Worm (Caenorhabditis elegans) whole organism, L4/young adult: Measurements from ENCODE around the gene fbxa-64.

Experiments used
- W03F9.2 ChIP-seq: fragments of 150-350 bp; optimal IDR thresholded peaks from 2 replicates; lab custom pipeline; 2014; ENCODE audit warnings: missing biosample characterization, missing genetic modification characterization
- dao-5 ChIP-seq: sonication (generic microtip); optimal IDR thresholded peaks from 2 replicates; lab custom pipeline; 2016; ENCODE audit warnings: missing genotype, missing genetic modification characterization, moderate library complexity, missing compliant biosample characterization
- him-1 ChIP-seq: sonication (generic microtip); optimal IDR thresholded peaks from 2 replicates; lab custom pipeline; 2016; ENCODE audit warnings: missing genotype, missing genetic modification reagents, missing genetic modification characterization, missing compliant biosample characterization

The fbxa-64 gene

DNA sequence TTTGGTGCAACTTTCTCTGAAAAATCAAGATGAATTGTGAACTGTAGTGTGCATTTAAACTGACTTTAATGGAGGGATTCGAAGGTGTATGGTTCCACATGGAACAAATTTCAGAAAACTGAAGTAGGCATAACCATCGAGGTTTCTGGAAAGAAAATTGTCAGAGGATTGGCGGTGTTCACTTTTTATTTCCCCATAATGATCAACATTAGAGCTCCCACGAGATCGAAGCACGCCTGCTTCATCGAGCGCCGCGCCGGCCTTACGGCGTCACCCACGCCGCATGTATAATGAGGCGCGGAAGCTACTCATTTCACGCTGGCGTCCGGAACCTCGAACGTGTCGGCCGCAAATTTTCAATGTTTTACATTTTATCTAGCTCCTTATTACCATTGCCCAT is 10.2 kb upstream of the fbxa-64 start:
- TF ChIP-seq W03F9.2 (no peak), dao-5 (tag; lab: Kevin White, UChicago) (no peak), him-1 (tag; lab: Kevin White, UChicago) (no peak)

DNA sequence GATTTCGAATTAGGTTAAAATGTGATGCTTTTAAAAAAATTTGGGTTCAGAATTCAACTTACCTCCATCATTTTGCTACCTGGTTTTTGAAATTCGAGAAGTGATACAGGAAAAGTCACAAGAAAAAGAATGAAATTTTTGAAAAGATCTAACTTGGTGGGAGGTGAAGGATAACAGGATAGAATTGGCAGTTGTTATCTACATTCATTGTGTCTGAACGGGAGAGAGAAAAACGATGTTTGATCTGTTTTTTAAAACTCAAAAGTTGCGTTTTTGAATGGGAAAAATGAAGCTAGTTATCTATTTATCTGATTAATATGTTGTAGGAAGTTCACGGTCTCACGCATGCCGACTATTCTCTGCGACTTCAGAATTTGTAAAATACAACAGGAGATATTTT is 9.4 kb upstream of the fbxa-64 start, which contains the start of gene F35F10.7:
TSS of gene F35F10.7 (minus strand) at position 101 of the 400 bp plus-strand sequence.
- TF ChIP-seq dao-5 (tag; lab: Kevin White, UChicago) (no peak), W03F9.2 (no peak), him-1 (tag; lab: Kevin White, UChicago) (no peak)

DNA sequence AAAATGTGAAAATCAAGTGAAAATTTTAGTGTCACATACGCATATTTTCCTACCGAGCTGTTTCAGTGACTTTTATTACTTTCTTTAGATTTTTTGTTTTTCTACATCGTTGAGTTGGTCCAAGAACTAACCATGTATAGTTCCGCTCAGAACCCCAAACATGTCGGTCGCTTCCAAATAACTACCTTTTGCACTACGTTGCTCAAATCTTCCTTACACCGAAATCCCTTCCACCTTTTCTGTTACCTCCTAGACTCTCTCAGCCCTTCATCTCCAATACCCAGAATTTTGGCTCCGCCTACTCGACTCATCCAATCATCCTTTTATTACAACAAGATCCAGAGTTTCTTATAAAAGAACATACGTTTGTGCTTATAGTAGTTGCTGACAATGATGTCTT is 6.7 kb upstream of the fbxa-64 start, which contains the start of gene F35F10.5:
TSS of gene F35F10.5 (plus strand) at position 301 of the 400 bp plus-strand sequence.
- TF ChIP-seq W03F9.2 (no peak), him-1 (tag; lab: Kevin White, UChicago) (no peak), dao-5 (tag; lab: Kevin White, UChicago) (no peak)

DNA sequence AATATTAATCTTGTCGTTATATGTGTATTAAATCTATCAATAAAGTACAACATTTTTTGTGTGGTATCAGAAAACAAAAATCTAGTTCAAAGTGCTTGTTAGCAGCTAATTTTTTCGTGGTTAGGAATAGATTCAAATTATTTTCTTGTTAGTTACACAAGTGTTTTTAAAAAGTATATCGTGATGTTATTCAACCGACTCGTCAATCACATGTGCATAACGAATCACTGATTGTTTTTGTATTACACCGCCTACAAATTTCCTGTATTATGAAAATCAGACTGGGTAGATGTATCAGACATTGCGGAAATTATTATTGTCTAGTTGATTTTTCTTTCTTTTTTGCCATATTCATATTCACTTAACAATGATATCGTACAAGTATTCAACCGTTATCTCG is 5.0 kb upstream of the fbxa-64 start, which contains the start of gene str-64:
TSS of gene str-64 (plus strand) at position 301 of the 400 bp plus-strand sequence.
- TF ChIP-seq W03F9.2 (no peak), him-1 (tag; lab: Kevin White, UChicago) (no peak), dao-5 (tag; lab: Kevin White, UChicago) (no peak)

DNA sequence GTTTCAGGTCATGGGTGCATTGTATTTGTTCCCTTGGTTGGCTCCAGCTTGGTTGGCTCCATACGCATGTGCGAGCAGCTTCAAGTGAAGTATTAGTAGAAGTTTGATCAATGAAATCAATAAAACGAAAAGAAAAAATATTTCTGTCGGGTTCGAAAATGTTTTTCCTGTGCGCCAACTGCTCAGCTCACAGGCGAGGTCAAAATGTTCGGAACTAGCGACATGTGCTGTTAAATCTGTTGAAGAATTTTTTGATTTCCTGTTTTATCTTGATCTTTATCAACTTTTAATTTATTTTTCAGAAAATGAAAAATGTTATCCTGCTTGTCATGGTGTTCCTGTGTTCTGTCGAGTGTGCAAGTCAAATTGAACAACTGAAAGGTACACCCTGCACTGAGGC is 3.6 kb upstream of the fbxa-64 start, which contains the start of gene T28A11.25:
TSS of gene T28A11.25 (plus strand) at position 301 of the 400 bp plus-strand sequence.
- no peak for TF ChIP-seq W03F9.2

DNA sequence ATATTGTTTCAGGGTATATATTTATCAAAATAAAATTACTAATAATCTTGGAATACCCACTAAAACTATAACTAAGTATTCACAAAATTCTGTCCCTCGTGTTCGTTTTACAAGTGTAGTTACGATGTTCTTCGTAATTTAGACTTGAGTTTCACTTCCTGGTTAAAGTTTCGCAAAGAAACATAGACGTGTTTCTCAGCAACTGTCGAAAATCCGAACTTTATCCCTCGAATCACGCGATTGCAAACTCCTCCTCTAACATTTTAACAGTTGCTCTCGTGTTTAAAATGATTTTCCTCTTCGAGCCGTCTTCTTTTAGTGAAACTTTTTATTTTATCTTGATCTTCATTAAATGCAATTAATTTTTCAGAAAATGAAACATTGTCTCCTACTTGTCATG is 2.1 kb upstream of the fbxa-64 start, which contains the start of gene T28A11.2:
TSS of gene T28A11.2 (plus strand) at position 371 of the 400 bp plus-strand sequence.
- TF ChIP-seq dao-5 (tag; lab: Kevin White, UChicago) = no peak
- no peak for TF ChIP-seq W03F9.2
- TF ChIP-seq him-1 (tag; lab: Kevin White, UChicago) = no peak

DNA sequence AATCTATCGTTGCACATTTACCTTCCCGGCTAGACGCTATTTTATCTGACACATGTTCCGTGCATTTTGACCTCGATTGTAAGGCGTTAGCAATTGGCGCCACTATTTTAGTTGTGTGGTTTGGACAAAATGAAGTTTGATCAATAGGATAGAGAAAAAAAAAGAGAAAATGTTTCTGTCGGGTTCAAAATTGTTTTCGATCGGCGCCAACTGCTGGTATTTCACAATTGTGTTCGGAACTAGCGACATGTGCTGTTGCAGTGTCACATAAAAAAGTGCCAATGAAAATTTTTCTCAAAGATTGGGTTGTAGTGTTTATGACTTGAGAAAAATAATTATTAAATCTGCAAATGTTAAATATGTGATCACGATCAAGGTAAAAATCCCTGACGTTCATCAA is 1.2 kb upstream of the fbxa-64 start:
- TF ChIP-seq him-1 (tag; lab: Kevin White, UChicago) (no peak), W03F9.2 (no peak), dao-5 (tag; lab: Kevin White, UChicago) (no peak)

DNA sequence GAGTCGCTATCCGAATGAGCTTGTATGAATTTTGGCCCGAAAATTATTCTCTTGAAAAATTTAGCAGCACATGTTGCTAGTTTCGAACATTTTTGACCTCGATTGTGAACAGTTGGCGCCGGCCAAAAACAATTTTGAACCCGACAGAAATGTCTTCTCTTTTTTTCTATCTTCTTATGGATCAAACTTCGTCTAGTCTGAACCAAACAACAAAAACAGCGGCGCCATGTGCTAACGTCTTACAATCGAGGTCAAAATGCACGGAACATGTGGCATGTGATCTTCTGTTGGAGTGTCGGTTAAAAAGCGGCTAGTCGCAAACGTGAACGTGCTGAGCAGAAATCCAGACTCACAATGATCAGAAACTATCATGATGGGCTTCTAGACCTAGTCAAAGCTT is 1.8 kb downstream of the fbxa-64 start:
- TF ChIP-seq dao-5 (tag; lab: Kevin White, UChicago) = no peak
- no peak for TF ChIP-seq W03F9.2
- TF ChIP-seq him-1 (tag; lab: Kevin White, UChicago) = no peak

DNA sequence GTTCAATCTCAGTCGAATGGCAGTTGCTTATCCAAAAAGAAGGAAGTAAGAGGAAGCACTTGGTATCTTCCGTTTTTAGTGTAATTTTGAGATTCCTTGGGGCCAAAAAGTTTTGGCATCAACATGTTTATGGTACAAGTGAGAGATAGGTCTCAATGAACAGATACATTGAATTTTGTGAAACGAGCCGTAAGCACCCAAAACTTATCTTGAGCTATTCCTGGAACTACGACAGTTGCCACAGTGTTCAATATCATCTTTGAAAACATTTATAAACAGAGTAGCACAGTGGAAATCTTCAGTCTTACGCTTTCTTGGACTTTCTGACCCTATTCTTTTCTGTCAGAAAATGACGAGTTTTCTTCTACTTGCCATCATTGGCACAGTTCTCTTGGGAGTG is 2.9 kb downstream of the fbxa-64 start, which contains the start of gene T28A11.3:
TSS of gene T28A11.3 (plus strand) at position 301 of the 400 bp plus-strand sequence.
- TF ChIP-seq dao-5 (tag; lab: Kevin White, UChicago) = no peak
- no peak for TF ChIP-seq W03F9.2
- no peak for TF ChIP-seq him-1 (tag; lab: Kevin White, UChicago)

DNA sequence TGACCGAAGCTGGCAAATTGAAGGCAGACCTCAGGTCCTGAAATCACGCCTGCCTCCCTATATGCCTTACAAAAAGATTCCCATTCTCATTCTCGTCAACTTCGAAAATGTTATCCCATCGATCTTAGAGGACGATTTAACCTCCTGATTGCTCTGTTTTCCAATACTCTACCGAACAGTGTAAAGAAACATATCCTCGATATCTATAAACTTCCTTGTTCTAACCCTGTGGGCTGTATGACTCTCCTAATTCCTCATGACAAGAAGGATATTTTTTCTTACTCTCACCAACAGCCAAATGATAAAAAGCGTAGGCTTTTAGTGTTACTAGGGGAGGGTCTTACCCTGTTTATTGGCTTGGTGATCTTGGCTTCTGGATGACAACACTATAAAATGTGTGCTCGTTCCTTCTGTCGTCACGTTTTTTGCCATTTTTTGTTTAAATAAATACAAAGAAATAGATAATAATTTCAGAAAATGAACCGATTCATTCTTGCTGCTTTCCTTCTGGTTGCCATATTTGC is 4.3 kb downstream of the fbxa-64 start, which contains the start of gene T28A11.4:
TSS of gene T28A11.4 (plus strand) at position 474 of the 524 bp plus-strand sequence.
- TF ChIP-seq him-1 (tag; lab: Kevin White, UChicago) (no peak), dao-5 (tag; lab: Kevin White, UChicago) (no peak), W03F9.2 (no peak)

DNA sequence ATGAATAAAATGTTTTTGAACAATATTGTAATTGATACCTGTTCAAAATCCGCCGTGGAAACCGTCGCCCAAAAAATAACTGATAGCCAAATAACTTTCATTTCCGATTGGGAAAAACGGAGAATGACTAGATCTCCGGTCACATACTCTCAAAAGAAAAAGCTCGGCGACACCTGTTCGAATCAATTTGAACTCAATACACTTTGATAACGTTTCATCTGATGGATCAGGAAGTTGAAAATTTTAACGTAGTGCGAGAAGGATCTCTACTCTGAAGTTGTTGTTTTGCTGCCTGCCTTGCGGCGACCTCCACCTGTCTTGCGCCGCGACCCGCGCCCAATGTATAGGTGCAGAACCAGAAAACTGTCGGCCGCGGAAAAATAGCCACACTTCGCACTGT is 4.8 kb downstream of the fbxa-64 start, which contains the start of gene T28A11.20:
TSS of gene T28A11.20 (minus strand) at position 101 of the 400 bp plus-strand sequence.
- TF ChIP-seq him-1 (tag; lab: Kevin White, UChicago) = no peak
- TF ChIP-seq dao-5 (tag; lab: Kevin White, UChicago) = no peak
- TF ChIP-seq W03F9.2 = no peak

DNA sequence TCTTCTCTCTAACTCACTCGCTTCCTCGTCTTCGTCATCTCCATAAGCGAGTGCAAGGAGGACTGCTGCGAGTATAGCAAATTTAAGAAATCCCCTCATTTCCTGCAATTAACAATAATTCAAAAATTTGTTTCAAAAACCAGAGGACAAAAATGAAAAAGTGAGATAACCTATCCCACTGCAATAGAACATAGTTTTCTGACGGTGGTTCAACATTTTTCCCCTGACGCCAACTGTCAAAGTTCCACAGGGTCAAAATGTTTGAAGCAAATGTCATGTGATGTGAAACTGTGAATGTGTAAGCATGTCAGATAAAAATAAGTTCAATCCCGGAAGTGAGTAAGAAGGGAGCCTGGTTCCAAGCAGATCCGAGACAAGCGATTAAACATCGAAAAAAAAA is 8.5 kb downstream of the fbxa-64 start, which contains the start of gene T28A11.19:
TSS of gene T28A11.19 (minus strand) at position 108 of the 400 bp plus-strand sequence.
- TF ChIP-seq dao-5 (tag; lab: Kevin White, UChicago) (no peak), him-1 (tag; lab: Kevin White, UChicago) (no peak), W03F9.2 (no peak)

DNA sequence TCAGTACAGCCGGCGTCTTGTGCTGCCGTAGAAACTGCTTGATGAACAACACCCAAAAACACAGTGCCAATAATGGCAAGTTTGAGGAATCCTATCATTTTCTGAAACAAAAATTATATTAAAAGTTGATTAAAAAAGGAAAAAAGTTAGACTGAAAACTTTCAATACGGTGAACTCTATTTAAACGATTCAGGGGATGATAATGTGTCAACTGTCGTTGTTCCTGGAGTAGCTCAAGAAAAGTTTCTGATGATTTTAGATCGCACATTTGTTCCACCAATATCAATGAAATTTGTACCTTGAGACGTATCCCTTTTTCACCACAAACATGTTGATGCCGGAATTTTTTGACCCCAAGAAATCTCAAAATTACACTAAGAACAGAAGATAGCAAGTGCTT is 10.0 kb downstream of the fbxa-64 start, which contains the start of gene T28A11.18:
TSS of gene T28A11.18 (minus strand) at position 101 of the 400 bp plus-strand sequence.
- no peak for TF ChIP-seq dao-5 (tag; lab: Kevin White, UChicago)
- TF ChIP-seq W03F9.2 = no peak
- TF ChIP-seq him-1 (tag; lab: Kevin White, UChicago) = no peak

DNA sequence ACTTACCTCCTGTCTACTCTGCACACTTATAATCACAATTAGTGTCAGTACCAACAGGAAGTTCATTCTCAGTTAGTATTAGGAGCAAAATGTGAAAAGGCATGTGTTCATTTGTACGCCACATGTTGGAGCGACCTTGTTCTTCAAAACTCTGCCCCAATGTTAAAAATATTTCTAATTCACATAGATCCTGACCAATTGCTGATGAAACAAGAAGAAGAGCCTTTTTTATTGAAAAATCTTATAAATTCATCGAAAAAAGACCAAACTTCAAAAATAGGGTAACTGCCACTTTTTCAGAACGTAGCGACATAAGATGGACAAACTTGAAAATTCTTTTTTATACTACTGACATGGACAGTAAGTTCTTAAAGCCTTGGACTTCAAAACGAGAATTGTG is 11.8 kb downstream of the fbxa-64 start, which contains the start of gene T28A11.17:
TSS of gene T28A11.17 (minus strand) at position 101 of the 400 bp plus-strand sequence.
- TF ChIP-seq him-1 (tag; lab: Kevin White, UChicago) = no peak
- no peak for TF ChIP-seq W03F9.2
- no peak for TF ChIP-seq dao-5 (tag; lab: Kevin White, UChicago)
